Worm (Caenorhabditis elegans) whole organism, L1 larva: ENCODE results near the gene Y39F10A.6.

Experiments used
- C04F5.9 ChIP-seq: sonication (generic microtip); optimal IDR thresholded peaks from 2 replicates; lab custom pipeline; 2016; ENCODE audit warnings: missing genetic modification characterization, missing compliant biosample characterization
- C34B4.2 ChIP-seq: sonication (generic microtip); optimal IDR thresholded peaks from 2 replicates; lab custom pipeline; 2017; ENCODE audit warnings: mild to moderate bottlenecking, missing genetic modification characterization, missing compliant biosample characterization
- aha-1 ChIP-seq: fragments of 150-350 bp; optimal IDR thresholded peaks from 2 replicates; lab custom pipeline; 2014; ENCODE audit warnings: missing biosample characterization, missing genetic modification characterization
- alr-1 ChIP-seq: fragments of 200-800 bp; sonication (Bioruptor generic); optimal IDR thresholded peaks from 2 replicates; lab custom pipeline; 2018; ENCODE audit warnings: borderline replicate concordance, mild to moderate bottlenecking, missing genetic modification characterization, missing compliant biosample characterization
- aly-2 ChIP-seq: fragments of 150-350 bp; optimal IDR thresholded peaks from 2 replicates; lab custom pipeline; 2014; ENCODE audit warnings: missing biosample characterization, missing genetic modification characterization
- ama-1 ChIP-seq: fragments of 150-350 bp; optimal IDR thresholded peaks from 2 replicates; lab custom pipeline; 2014
- ceh-63 ChIP-seq: fragments of 200-800 bp; sonication (Bioruptor generic); optimal IDR thresholded peaks from 2 replicates; lab custom pipeline; 2018; ENCODE audit warnings: mild to moderate bottlenecking, missing genetic modification characterization, missing compliant biosample characterization
- dpl-1 ChIP-seq, 3 experiments: fragments of 150-350 bp in 2 of 3; sonication (generic microtip) in 1 of 3; optimal IDR thresholded peaks; 2 replicates each; lab custom pipeline; 2014 to 2017; ENCODE audit warnings: missing biosample characterization in 3 of 3, missing genetic modification characterization in 3 of 3, missing genetic modification reagents in 3 of 3
- efl-3 ChIP-seq: fragments of 200-800 bp; sonication (Bioruptor generic); optimal IDR thresholded peaks from 2 replicates; lab custom pipeline; 2018; ENCODE audit warnings: mild to moderate bottlenecking, missing genetic modification characterization, missing compliant biosample characterization
- egl-13 ChIP-seq: sonication (generic microtip); optimal IDR thresholded peaks from 2 replicates; lab custom pipeline; 2016; ENCODE audit warnings: missing genotype, missing genetic modification reagents, missing genetic modification characterization, missing compliant biosample characterization
- egl-27 ChIP-seq, 2 experiments: fragments of 150-350 bp in 1 of 2; sonication (generic microtip); optimal IDR thresholded peaks; 3 replicates each; lab custom pipeline; 2017 to 2018; ENCODE audit warnings: missing biosample characterization in 2 of 2, missing genetic modification characterization in 2 of 2, missing genetic modification reagents in 2 of 2
- elt-2 ChIP-seq: sonication (generic microtip); optimal IDR thresholded peaks from 2 replicates; lab custom pipeline; 2016; ENCODE audit warnings: missing genetic modification characterization, mild to moderate bottlenecking, inconsistent platforms, missing compliant biosample characterization, missing genetic modification reagents
- fkh-10 ChIP-seq: sonication (generic microtip); optimal IDR thresholded peaks from 2 replicates; lab custom pipeline; 2017; ENCODE audit warnings: missing biosample characterization, missing genetic modification reagents, missing genetic modification characterization
- fkh-8 ChIP-seq: sonication (generic microtip); optimal IDR thresholded peaks from 2 replicates; lab custom pipeline; 2016; ENCODE audit warnings: mild to moderate bottlenecking, missing genetic modification characterization, missing compliant biosample characterization
- fos-1 ChIP-seq: fragments of 150-350 bp; optimal IDR thresholded peaks from 2 replicates; lab custom pipeline; 2014; ENCODE audit warnings: missing biosample characterization, missing genetic modification characterization
- grh-1 ChIP-seq: fragments of 200-800 bp; sonication (Bioruptor generic); IDR thresholded peaks from 2 replicates; pipeline ENCODE4 v1.3.6; 2022; ENCODE audit warnings: missing genetic modification reagents, missing genetic modification characterization, missing compliant biosample characterization
- isw-1 ChIP-seq: fragments of 200-800 bp; sonication (Bioruptor generic); IDR thresholded peaks from 2 replicates; pipeline ENCODE4 v1.3.6; 2022; ENCODE audit warnings: missing genetic modification characterization, missing compliant biosample characterization
- lin-14 ChIP-seq: fragments of 200-800 bp; sonication (Bioruptor generic); optimal IDR thresholded peaks from 2 replicates; lab custom pipeline; 2018; ENCODE audit warnings: mild to moderate bottlenecking, missing genetic modification characterization, moderate library complexity, missing compliant biosample characterization
- lin-39 ChIP-seq: fragments of 150-350 bp; optimal IDR thresholded peaks from 2 replicates; lab custom pipeline; 2014; ENCODE audit warnings: missing biosample characterization, missing genetic modification reagents, missing genetic modification characterization
- lir-3 ChIP-seq: sonication (generic microtip); optimal IDR thresholded peaks from 2 replicates; lab custom pipeline; 2016; ENCODE audit warnings: mild to moderate bottlenecking, missing genetic modification characterization, moderate library complexity, missing compliant biosample characterization; ENCODE audit not compliant: poor library complexity
- lsy-2 ChIP-seq, 2 experiments: fragments of 150-350 bp; optimal IDR thresholded peaks; 2 replicates each; lab custom pipeline; 2014; ENCODE audit warnings: missing biosample characterization in 2 of 2, missing genetic modification characterization in 2 of 2
- mab-9 ChIP-seq: fragments of 200-800 bp; sonication (Bioruptor generic); IDR thresholded peaks from 2 replicates; pipeline ENCODE4 v1.3.6; 2022; ENCODE audit warnings: missing genetic modification reagents, missing genetic modification characterization, missing compliant biosample characterization
- mdl-1 ChIP-seq, 2 experiments: fragments of 150-350 bp; optimal IDR thresholded peaks; 2 replicates each; lab custom pipeline; 2014 to 2017; ENCODE audit warnings: missing biosample characterization in 2 of 2, missing genetic modification characterization in 2 of 2, inconsistent platforms in 1 of 2
- nhr-19 ChIP-seq: fragments of 200-800 bp; sonication (Bioruptor generic); conservative IDR thresholded peaks from 2 replicates; pipeline ENCODE4 v1.3.6; 2022; ENCODE audit warnings: missing genetic modification characterization, missing compliant biosample characterization
- nhr-237 ChIP-seq: fragments of 150-350 bp; optimal IDR thresholded peaks from 2 replicates; lab custom pipeline; 2014; ENCODE audit warnings: missing biosample characterization, missing genetic modification characterization
- nhr-71 ChIP-seq: sonication (generic microtip); optimal IDR thresholded peaks from 2 replicates; lab custom pipeline; 2016; ENCODE audit warnings: mild to moderate bottlenecking, missing genetic modification characterization, moderate library complexity, missing compliant biosample characterization
- nhr-76 ChIP-seq: sonication (generic microtip); optimal IDR thresholded peaks from 2 replicates; lab custom pipeline; 2017; ENCODE audit warnings: missing biosample characterization, missing genetic modification characterization
- nhr-77 ChIP-seq: fragments of 150-350 bp; optimal IDR thresholded peaks from 2 replicates; lab custom pipeline; 2014; ENCODE audit warnings: missing biosample characterization, missing genetic modification characterization
- nhr-84 ChIP-seq: sonication (generic microtip); optimal IDR thresholded peaks from 2 replicates; lab custom pipeline; 2017; ENCODE audit warnings: missing biosample characterization, missing genetic modification characterization
- nhr-85 ChIP-seq: sonication (generic microtip); peaks from one replicate; lab custom pipeline; 2016; ENCODE audit warnings: missing genetic modification characterization, inconsistent platforms, missing compliant biosample characterization
- nhr-90 ChIP-seq: sonication (generic microtip); optimal IDR thresholded peaks from 2 replicates; lab custom pipeline; 2016; ENCODE audit warnings: mild to moderate bottlenecking, missing genetic modification characterization, missing compliant biosample characterization; ENCODE audit not compliant: poor library complexity
- pag-3 ChIP-seq: sonication (generic microtip); optimal IDR thresholded peaks from 2 replicates; lab custom pipeline; 2017; ENCODE audit warnings: missing genetic modification characterization, mild to moderate bottlenecking, missing compliant biosample characterization, antibody characterized with exemption, borderline replicate concordance; ENCODE audit not compliant: insufficient read depth
- pax-3 ChIP-seq: fragments of 200-800 bp; sonication (Bioruptor generic); optimal IDR thresholded peaks from 2 replicates; lab custom pipeline; 2018; ENCODE audit warnings: mild to moderate bottlenecking, missing genetic modification characterization, moderate library complexity, missing compliant biosample characterization
- pqm-1 ChIP-seq: sonication (generic microtip); optimal IDR thresholded peaks from 3 replicates; lab custom pipeline; 2017; ENCODE audit warnings: missing biosample characterization, missing genetic modification characterization
- rnt-1 ChIP-seq: sonication (generic microtip); optimal IDR thresholded peaks from 2 replicates; lab custom pipeline; 2016; ENCODE audit warnings: mild to moderate bottlenecking, missing genetic modification characterization, moderate library complexity, missing compliant biosample characterization
- snu-23 ChIP-seq: sonication (generic microtip); optimal IDR thresholded peaks from 2 replicates; lab custom pipeline; 2016; ENCODE audit warnings: missing genetic modification characterization, missing compliant biosample characterization
- sox-4 ChIP-seq: sonication (generic microtip); optimal IDR thresholded peaks from 2 replicates; lab custom pipeline; 2016; ENCODE audit warnings: missing genetic modification characterization, missing compliant biosample characterization
- swsn-7 ChIP-seq: sonication (generic microtip); optimal IDR thresholded peaks from 2 replicates; lab custom pipeline; 2016; ENCODE audit warnings: missing genetic modification characterization, missing compliant biosample characterization
- tbx-2 ChIP-seq: sonication (generic microtip); optimal IDR thresholded peaks from 2 replicates; lab custom pipeline; 2016; ENCODE audit warnings: missing genetic modification characterization, missing compliant biosample characterization
- tlp-1 ChIP-seq: fragments of 150-350 bp; optimal IDR thresholded peaks from 2 replicates; lab custom pipeline; 2014; ENCODE audit warnings: missing biosample characterization, missing genetic modification characterization
- unc-30 ChIP-seq: sonication (generic microtip); optimal IDR thresholded peaks from 2 replicates; lab custom pipeline; 2017; ENCODE audit warnings: missing biosample characterization, missing genetic modification characterization
- xbp-1 ChIP-seq: sonication (generic microtip); optimal IDR thresholded peaks from 2 replicates; lab custom pipeline; 2016; ENCODE audit warnings: missing genetic modification characterization, missing compliant biosample characterization
- zag-1 ChIP-seq: fragments of 150-350 bp; optimal IDR thresholded peaks from 2 replicates; lab custom pipeline; 2014; ENCODE audit warnings: missing biosample characterization, missing genetic modification characterization
- ztf-11 ChIP-seq, 2 experiments: sonication (generic microtip); optimal IDR thresholded peaks; 2 replicates each; lab custom pipeline; 2016 to 2017; ENCODE audit warnings: missing genetic modification characterization in 2 of 2, missing biosample characterization in 1 of 2, missing compliant biosample characterization in 1 of 2

Gene Y39F10A.6

ce11 chrII:775033-775432 is 8.4 kb downstream of the Y39F10A.6 start, which contains the start of gene Y39F10A.1:
TSS of gene Y39F10A.1 (plus strand) at chrII:775333.
- TF ChIP-seq zag-1 (tag; lab: Kevin White, UChicago) (no peak), nhr-77 (tag; lab: Kevin White, UChicago) (no peak)

ce11 chrII:773830-774229 is 9.6 kb downstream of the Y39F10A.6 start:
- TF ChIP-seq sox-4 (tag; lab: Kevin White, UChicago): no peak
- peak; percentile 34 for TF ChIP-seq fkh-10 (GFP tag; lab: Kevin White, UChicago)

DNA sequence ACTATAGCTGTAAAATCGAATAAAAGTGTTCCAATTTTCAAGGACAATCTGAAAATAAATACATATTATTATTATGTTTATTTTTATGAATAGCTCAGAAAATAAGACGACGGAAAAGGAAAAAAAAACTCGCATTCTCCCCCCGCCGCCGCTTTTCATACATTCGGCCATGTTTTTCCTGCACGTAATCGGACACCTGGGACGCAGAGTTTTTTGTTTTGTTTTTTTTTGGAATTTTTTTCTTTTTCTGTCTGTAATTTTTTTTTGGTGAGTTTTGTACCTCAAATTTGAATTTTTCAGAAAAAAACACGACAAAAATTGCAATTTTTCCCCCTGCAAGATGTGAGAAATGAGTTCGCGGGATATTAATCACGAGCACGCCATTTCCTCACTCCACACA is 13.2 kb downstream of the Y39F10A.6 start, which contains the start of gene C08G5.6:
Gene C08G5.6 (plus strand): TSS at position 301 of the 400 bp plus-strand sequence.
- TF ChIP-seq lin-14 (no peak), tbx-2 (tag; lab: Kevin White, UChicago) (no peak), rnt-1 (no peak), aly-2 (tag; lab: Kevin White, UChicago) (no peak), lir-3 (no peak), nhr-76 (tag; lab: Kevin White, UChicago) (no peak), lsy-2 (tag; optimal IDR thresholded peaks at IDR 0.05; lab: Kevin White, UChicago) (no peak), efl-3 (no peak), ceh-63 (no peak), nhr-90 (tag; lab: Kevin White, UChicago) (no peak), xbp-1 (tag; lab: Kevin White, UChicago) (no peak), ztf-11 (tag; optimal IDR thresholded peaks at IDR 0.05; lab: Kevin White, UChicago) (no peak), mab-9 (no peak), unc-30 (tag; lab: Kevin White, UChicago) (no peak), egl-27 (tag; optimal IDR thresholded peaks at IDR 0.05; lab: Kevin White, UChicago) (no peak), dpl-1 (GFP tag; optimal IDR thresholded peaks at IDR 0.05; lab: Kevin White, UChicago) (no peak), egl-13 (tag; lab: Kevin White, UChicago) (no peak), elt-2 (tag; lab: Kevin White, UChicago) (no peak), ama-1 (no peak), C34B4.2 (tag; lab: Kevin White, UChicago) (no peak)

- TF ChIP-seq lin-39: no peak
- no peak for TF ChIP-seq nhr-85
- TF ChIP-seq nhr-71 (tag; lab: Kevin White, UChicago): no peak
- no peak for TF ChIP-seq lin-14
- no peak for TF ChIP-seq nhr-84 (tag; lab: Kevin White, UChicago)
- no peak for TF ChIP-seq zag-1 (tag; lab: Kevin White, UChicago)
- TF ChIP-seq C04F5.9 (tag; lab: Kevin White, UChicago): no peak
- no peak for TF ChIP-seq snu-23
- TF ChIP-seq grh-1: no peak
- TF ChIP-seq unc-30 (tag; lab: Kevin White, UChicago): no peak
- no peak for TF ChIP-seq xbp-1 (tag; lab: Kevin White, UChicago)
- no peak for TF ChIP-seq nhr-77 (tag; lab: Kevin White, UChicago)
- no peak for TF ChIP-seq tlp-1 (tag; lab: Kevin White, UChicago)
- TF ChIP-seq mab-9: no peak
- no peak for TF ChIP-seq ztf-11 (tag; optimal IDR thresholded peaks at IDR 0.05; lab: Kevin White, UChicago)
- TF ChIP-seq egl-13 (tag; lab: Kevin White, UChicago): no peak
- TF ChIP-seq mdl-1 (tag; optimal IDR thresholded peaks at IDR 0.05; lab: Kevin White, UChicago): no peak
- TF ChIP-seq nhr-19 (GFP tag; lab: Robert Waterston, UW): no peak
Measured at ce11 chrII:769250-769649, 14.2 kb downstream of the Y39F10A.6 start.

ce11 chrII:765219-765618 is 18.2 kb downstream of the Y39F10A.6 start, which contains the start of gene C08G5.7:
TSS of gene C08G5.7 (minus strand) at chrII:765319.
- no peak for TF ChIP-seq fkh-8 (tag; lab: Kevin White, UChicago)
- no peak for TF ChIP-seq nhr-237 (tag; lab: Kevin White, UChicago)
- no peak for TF ChIP-seq nhr-84 (tag; lab: Kevin White, UChicago)
- no peak for TF ChIP-seq pax-3
- TF ChIP-seq isw-1 (GFP tag; lab: Robert Waterston, UW): no peak
- TF ChIP-seq fos-1: no peak
- no peak for TF ChIP-seq rnt-1
- no peak for TF ChIP-seq swsn-7 (tag; lab: Kevin White, UChicago)
- no peak for TF ChIP-seq nhr-85
- TF ChIP-seq elt-2 (tag; lab: Kevin White, UChicago): no peak
- no peak for TF ChIP-seq ama-1
- no peak for TF ChIP-seq pqm-1 (tag; lab: Kevin White, UChicago)
- TF ChIP-seq snu-23: no peak
- no peak for TF ChIP-seq lsy-2 (tag; optimal IDR thresholded peaks at IDR 0.05; lab: Kevin White, UChicago)
- no peak for TF ChIP-seq pag-3 (tag; lab: Kevin White, UChicago)
- TF ChIP-seq nhr-77 (tag; lab: Kevin White, UChicago): no peak
- TF ChIP-seq aha-1 (tag; lab: Kevin White, UChicago): no peak
- TF ChIP-seq alr-1 (tag; lab: Kevin White, UChicago): no peak
- TF ChIP-seq egl-27 (tag; optimal IDR thresholded peaks at IDR 0.05; lab: Kevin White, UChicago): no peak
